Worm (Caenorhabditis elegans) whole organism, L3 larva: ENCODE results near the gene C01G10.9.
A peak's percentile ranks its signal among the peaks of the same experiment; 100 is the strongest.

ENCODE experiments used
- R02D3.7 ChIP-seq: fragments of 150-350 bp; optimal IDR thresholded peaks from 2 replicates; lab custom pipeline; 2014; ENCODE audit warnings: missing biosample characterization, missing genetic modification characterization
- ZK546.5 ChIP-seq: sonication (generic microtip); optimal IDR thresholded peaks from 2 replicates; lab custom pipeline; 2017; ENCODE audit warnings: missing biosample characterization, missing genetic modification characterization
- aly-2 ChIP-seq: fragments of 150-350 bp; optimal IDR thresholded peaks from 2 replicates; lab custom pipeline; 2014; ENCODE audit warnings: missing biosample characterization, missing genetic modification characterization
- ama-1 ChIP-seq: fragments of 150-350 bp; optimal IDR thresholded peaks from 2 replicates; lab custom pipeline; 2018
- ceh-16 ChIP-seq: sonication (generic microtip); optimal IDR thresholded peaks from 2 replicates; lab custom pipeline; 2017; ENCODE audit warnings: missing biosample characterization, missing genetic modification characterization
- ceh-82 ChIP-seq: fragments of 150-350 bp; optimal IDR thresholded peaks from 2 replicates; lab custom pipeline; 2014; ENCODE audit warnings: missing biosample characterization, missing genetic modification characterization
- ceh-9 ChIP-seq: sonication (generic microtip); optimal IDR thresholded peaks from 2 replicates; lab custom pipeline; 2018; ENCODE audit warnings: missing biosample characterization, missing genetic modification characterization
- daf-12 ChIP-seq: fragments of 150-350 bp; optimal IDR thresholded peaks from 2 replicates; lab custom pipeline; 2014; ENCODE audit warnings: missing biosample characterization, missing genetic modification reagents, missing genetic modification characterization
- egl-27 ChIP-seq: sonication (generic microtip); optimal IDR thresholded peaks from 4 replicates; lab custom pipeline; 2017; ENCODE audit warnings: missing biosample characterization, missing genetic modification reagents, missing genetic modification characterization
- elt-1 ChIP-seq: fragments of 150-350 bp; optimal IDR thresholded peaks from 2 replicates; lab custom pipeline; 2014; ENCODE audit warnings: missing biosample characterization, missing genetic modification characterization
- elt-2 ChIP-seq: sonication (generic microtip); optimal IDR thresholded peaks from 2 replicates; lab custom pipeline; 2016; ENCODE audit warnings: missing genetic modification reagents, mild to moderate bottlenecking, missing genetic modification characterization, missing compliant biosample characterization
- elt-3 ChIP-seq, 3 experiments: fragments of 150-350 bp in 1 of 3; sonication (generic microtip) in 2 of 3; optimal IDR thresholded peaks; 2 replicates in 2 of 3; 4 replicates in 1 of 3; lab custom pipeline; 2014 to 2017; ENCODE audit warnings: missing biosample characterization in 3 of 3, missing genetic modification characterization in 3 of 3
- eor-1 ChIP-seq, 2 experiments: fragments of 150-350 bp; optimal IDR thresholded peaks; 2 replicates each; lab custom pipeline; 2014 to 2018; ENCODE audit warnings: missing biosample characterization in 2 of 2, missing genetic modification characterization in 2 of 2
- fkh-10 ChIP-seq: sonication (generic microtip); optimal IDR thresholded peaks from 2 replicates; lab custom pipeline; 2017; ENCODE audit warnings: missing biosample characterization, missing genetic modification reagents, missing genetic modification characterization
- fkh-2 ChIP-seq: fragments of 150-350 bp; optimal IDR thresholded peaks from 2 replicates; lab custom pipeline; 2014; ENCODE audit warnings: missing biosample characterization, missing genetic modification reagents, missing genetic modification characterization
- hmg-11 ChIP-seq: sonication (generic microtip); optimal IDR thresholded peaks from 2 replicates; lab custom pipeline; 2016; ENCODE audit warnings: missing genetic modification characterization, missing compliant biosample characterization
- lin-15B ChIP-seq: fragments of 150-350 bp; optimal IDR thresholded peaks from 2 replicates; lab custom pipeline; 2014; ENCODE audit warnings: missing biosample characterization, missing genetic modification characterization
- lin-39 ChIP-seq: fragments of 150-350 bp; optimal IDR thresholded peaks from 2 replicates; lab custom pipeline; 2018; ENCODE audit warnings: missing biosample characterization, missing genetic modification reagents, missing genetic modification characterization
- lsy-12 ChIP-seq: sonication (generic microtip); optimal IDR thresholded peaks from 2 replicates; lab custom pipeline; 2016; ENCODE audit warnings: mild to moderate bottlenecking, missing genetic modification characterization, missing compliant biosample characterization
- mdl-1 ChIP-seq: fragments of 150-350 bp; optimal IDR thresholded peaks from 2 replicates; lab custom pipeline; 2014; ENCODE audit warnings: missing biosample characterization, missing genetic modification characterization
- mml-1 ChIP-seq: fragments of 150-350 bp; sonication (generic microtip); optimal IDR thresholded peaks from 3 replicates; lab custom pipeline; 2014; ENCODE audit warnings: missing biosample characterization, missing genetic modification characterization
- nfya-1 ChIP-seq: sonication (generic microtip); optimal IDR thresholded peaks from 2 replicates; lab custom pipeline; 2017; ENCODE audit warnings: missing genetic modification characterization, mild to moderate bottlenecking, missing compliant biosample characterization, antibody characterized with exemption, moderate library complexity; ENCODE audit not compliant: insufficient read depth
- nhr-12 ChIP-seq: fragments of 150-350 bp; optimal IDR thresholded peaks from 2 replicates; lab custom pipeline; 2014; ENCODE audit warnings: missing biosample characterization, missing genetic modification characterization
- nhr-23 ChIP-seq: fragments of 150-350 bp; optimal IDR thresholded peaks from 2 replicates; lab custom pipeline; 2014; ENCODE audit warnings: missing biosample characterization, missing genetic modification reagents, missing genetic modification characterization
- nhr-237 ChIP-seq: fragments of 150-350 bp; optimal IDR thresholded peaks from 2 replicates; lab custom pipeline; 2014; ENCODE audit warnings: missing biosample characterization, missing genetic modification characterization
- nhr-25 ChIP-seq: sonication (generic microtip); optimal IDR thresholded peaks from 2 replicates; lab custom pipeline; 2017; ENCODE audit warnings: missing biosample characterization, missing genetic modification characterization
- nhr-28 ChIP-seq: fragments of 150-350 bp; optimal IDR thresholded peaks from 2 replicates; lab custom pipeline; 2014; ENCODE audit warnings: missing biosample characterization, missing genetic modification characterization
- nhr-43 ChIP-seq: sonication (generic microtip); optimal IDR thresholded peaks from 2 replicates; lab custom pipeline; 2016; ENCODE audit warnings: mild to moderate bottlenecking, missing genetic modification characterization, missing compliant biosample characterization; ENCODE audit not compliant: poor library complexity, severe bottlenecking
- nhr-67 ChIP-seq: fragments of 150-350 bp; optimal IDR thresholded peaks from 2 replicates; lab custom pipeline; 2014; ENCODE audit warnings: missing biosample characterization, missing genetic modification characterization
- nhr-77 ChIP-seq: fragments of 150-350 bp; optimal IDR thresholded peaks from 2 replicates; lab custom pipeline; 2014; ENCODE audit warnings: missing biosample characterization, missing genetic modification characterization
- pha-4 ChIP-seq: fragments of 150-350 bp; optimal IDR thresholded peaks from 2 replicates; lab custom pipeline; 2014; ENCODE audit warnings: missing biosample characterization, missing genetic modification reagents, missing genetic modification characterization
- pqm-1 ChIP-seq: fragments of 150-350 bp; optimal IDR thresholded peaks from 2 replicates; lab custom pipeline; 2017; ENCODE audit warnings: missing biosample characterization, missing genetic modification characterization, inconsistent platforms
- sea-2 ChIP-seq: fragments of 150-350 bp; sonication (generic microtip); optimal IDR thresholded peaks from 4 replicates; lab custom pipeline; 2014; ENCODE audit warnings: missing biosample characterization, missing genetic modification reagents, missing genetic modification characterization
- skn-1 ChIP-seq: fragments of 150-350 bp; optimal IDR thresholded peaks from 2 replicates; lab custom pipeline; 2014; ENCODE audit warnings: missing biosample characterization, missing genetic modification characterization
- snpc-4 ChIP-seq: fragments of 150-350 bp; optimal IDR thresholded peaks from 2 replicates; lab custom pipeline; 2014; ENCODE audit warnings: missing biosample characterization, missing genetic modification characterization
- tbx-2 ChIP-seq: sonication (generic microtip); optimal IDR thresholded peaks from 2 replicates; lab custom pipeline; 2016; ENCODE audit warnings: mild to moderate bottlenecking, missing genetic modification characterization, missing compliant biosample characterization
- unc-39 ChIP-seq: sonication (generic microtip); optimal IDR thresholded peaks from 4 replicates; lab custom pipeline; 2017; ENCODE audit warnings: missing biosample characterization, missing genetic modification characterization
- unc-62 ChIP-seq: fragments of 150-350 bp; sonication (generic microtip); optimal IDR thresholded peaks from 4 replicates; lab custom pipeline; 2014; ENCODE audit warnings: missing biosample characterization, missing genetic modification reagents, missing genetic modification characterization
- zag-1 ChIP-seq: fragments of 150-350 bp; optimal IDR thresholded peaks from 2 replicates; lab custom pipeline; 2014; ENCODE audit warnings: missing biosample characterization, missing genetic modification characterization
- ztf-11 ChIP-seq: fragments of 150-350 bp; optimal IDR thresholded peaks from 2 replicates; lab custom pipeline; 2014; ENCODE audit warnings: missing biosample characterization, missing genetic modification characterization
- ztf-4 ChIP-seq: fragments of 150-350 bp; optimal IDR thresholded peaks from 2 replicates; lab custom pipeline; 2014; ENCODE audit warnings: missing biosample characterization, missing genetic modification characterization

C01G10.9 gene

DNA sequence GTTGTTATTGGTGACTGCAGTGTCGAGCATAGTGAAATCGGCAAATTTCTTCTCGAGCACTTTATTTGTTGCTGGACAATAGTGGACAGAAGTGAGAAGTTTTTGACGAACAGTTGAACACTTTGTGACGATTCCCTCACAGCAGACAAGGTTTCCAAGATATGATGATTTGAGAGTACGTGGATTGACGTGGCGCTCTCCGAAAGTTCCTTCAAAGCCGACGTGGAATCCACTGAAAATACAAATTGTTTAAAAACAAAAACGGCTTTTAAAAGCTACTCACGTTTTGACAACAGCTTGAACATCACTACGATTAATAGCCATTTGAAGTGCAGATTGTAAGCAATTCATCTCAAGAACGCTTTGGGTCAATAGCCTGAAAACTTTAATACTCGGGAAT is 23.4 kb upstream of the C01G10.9 start:
- no peak for TF ChIP-seq ZK546.5
- TF ChIP-seq, all 47 proteins: peak for 0

DNA sequence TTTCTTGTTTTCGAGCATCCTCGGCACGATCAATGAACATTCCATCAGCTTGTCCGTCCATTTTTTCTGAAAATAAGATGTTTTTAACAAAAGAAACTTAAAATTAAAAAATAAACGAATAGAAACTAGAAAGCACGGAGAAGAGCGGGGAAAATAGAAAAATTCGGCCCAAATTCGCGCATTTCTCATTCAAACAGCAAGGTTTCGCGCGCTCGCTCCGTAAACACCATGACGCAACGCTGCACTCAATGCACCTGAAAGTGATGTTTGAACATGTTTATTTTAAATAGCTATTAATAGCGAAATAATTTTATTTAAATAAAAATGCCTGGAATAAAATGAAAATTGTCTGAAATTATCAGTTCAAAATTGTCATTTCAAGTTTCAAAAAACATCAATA is 22.8 kb upstream of the C01G10.9 start, which contains the start of the genes mcm-3 and C25D7.15:
Gene mcm-3 (minus strand): TSS at position 66 of the 400 bp plus-strand sequence.
Gene C25D7.15 (plus strand): TSS at position 275 of the 400 bp plus-strand sequence.
- TF ChIP-seq egl-27 (tag; lab: Kevin White, UChicago): no peak
- peak; percentile 28 for TF ChIP-seq nhr-25
- peak; percentile 41 for TF ChIP-seq nhr-23 (tag; lab: Kevin White, UChicago)
- peak; percentile 66 for TF ChIP-seq pha-4 (tag; lab: Kevin White, UChicago)
- TF ChIP-seq nhr-12 (tag; lab: Kevin White, UChicago): no peak
- no peak for TF ChIP-seq daf-12 (tag; lab: Kevin White, UChicago)
- TF ChIP-seq ama-1 (lab: Kevin White, UChicago): no peak
- no peak for TF ChIP-seq fkh-10 (GFP tag; lab: Kevin White, UChicago)
- peak; percentile 28 for TF ChIP-seq lin-15B (tag; lab: Kevin White, UChicago)
- no peak for TF ChIP-seq eor-1 (tag; optimal IDR thresholded peaks at IDR 0.05; lab: Kevin White, UChicago)
- no peak for TF ChIP-seq ceh-9
- no peak for TF ChIP-seq snpc-4 (tag; lab: Kevin White, UChicago)
- no peak for TF ChIP-seq ztf-11
- TF ChIP-seq zag-1 (tag; lab: Kevin White, UChicago): no peak
- TF ChIP-seq elt-2: peak; percentile 3
- no peak for TF ChIP-seq nhr-237 (tag; lab: Kevin White, UChicago)
- no peak for TF ChIP-seq mdl-1
- no peak for TF ChIP-seq pqm-1 (tag; lab: Kevin White, UChicago)
- TF ChIP-seq skn-1: no peak

DNA sequence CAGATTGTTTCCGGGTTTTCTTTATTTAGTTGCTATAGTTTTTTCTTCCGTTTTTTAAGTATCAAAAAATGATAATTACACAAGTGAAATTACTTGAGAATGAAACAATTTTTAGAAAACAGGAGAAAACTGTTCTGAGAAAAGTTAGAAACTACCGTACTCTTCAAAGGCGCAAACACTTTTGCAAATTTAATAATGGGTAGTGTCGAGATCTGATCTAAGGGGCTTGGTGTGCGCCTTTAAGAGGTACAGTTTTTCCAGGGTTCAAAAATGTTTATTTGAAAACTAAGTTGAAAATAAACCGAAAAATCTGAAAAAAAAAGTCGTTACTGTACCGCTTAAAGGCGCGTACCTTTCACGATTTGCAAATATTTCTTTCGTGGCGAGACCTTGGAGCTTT is 21.7 kb upstream of the C01G10.9 start:
- no peak for TF ChIP-seq ceh-82
- no peak for TF ChIP-seq eor-1 (tag; optimal IDR thresholded peaks at IDR 0.05; lab: Kevin White, UChicago)
- TF ChIP-seq unc-39 (tag; lab: Kevin White, UChicago): no peak
- no peak for TF ChIP-seq lin-15B (tag; lab: Kevin White, UChicago)
- TF ChIP-seq daf-12 (tag; lab: Kevin White, UChicago): no peak
- no peak for TF ChIP-seq unc-62 (GFP tag; lab: Kevin White, UChicago)
- TF ChIP-seq sea-2 (GFP tag; lab: Kevin White, UChicago): no peak
- TF ChIP-seq pha-4 (tag; lab: Kevin White, UChicago): no peak
- no peak for TF ChIP-seq pqm-1 (tag; lab: Kevin White, UChicago)
- TF ChIP-seq fkh-2 (tag; lab: Kevin White, UChicago): no peak
- no peak for TF ChIP-seq ama-1 (lab: Kevin White, UChicago)
- TF ChIP-seq aly-2 (tag; lab: Kevin White, UChicago): no peak
- TF ChIP-seq nhr-77 (tag; lab: Kevin White, UChicago): no peak

DNA sequence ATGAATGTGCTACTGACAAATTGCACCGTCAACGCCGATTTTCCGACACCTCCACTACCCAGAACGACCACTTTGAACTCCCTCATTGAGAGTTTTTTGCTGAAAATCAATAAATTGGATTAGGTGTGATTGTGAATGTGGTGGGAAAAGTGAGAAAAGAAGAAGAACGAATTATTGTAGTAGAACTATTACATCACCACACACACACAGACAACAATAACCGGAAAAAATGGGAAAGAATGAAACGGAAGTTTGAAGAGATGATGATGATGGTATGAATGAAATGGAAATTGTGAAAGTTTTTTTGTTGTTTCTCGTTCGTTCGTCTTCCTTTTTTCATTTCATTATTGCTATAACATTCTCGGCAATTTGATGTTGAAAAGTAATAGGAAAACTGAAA is 18.3 kb upstream of the C01G10.9 start, which contains the start of gene rap-2:
Gene rap-2 (minus strand): TSS at position 101 of the 400 bp plus-strand sequence.
- no peak for TF ChIP-seq ceh-82
- no peak for TF ChIP-seq nhr-12 (tag; lab: Kevin White, UChicago)
- TF ChIP-seq elt-1 (tag; lab: Kevin White, UChicago): no peak
- TF ChIP-seq mdl-1: no peak
- no peak for TF ChIP-seq tbx-2
- no peak for TF ChIP-seq R02D3.7 (tag; lab: Kevin White, UChicago)
- TF ChIP-seq nhr-67 (tag; lab: Kevin White, UChicago): no peak
- TF ChIP-seq hmg-11 (tag; lab: Kevin White, UChicago): no peak
- no peak for TF ChIP-seq ceh-16 (tag; lab: Kevin White, UChicago)
- no peak for TF ChIP-seq fkh-2 (tag; lab: Kevin White, UChicago)
- no peak for TF ChIP-seq skn-1
- TF ChIP-seq ztf-4 (tag; lab: Kevin White, UChicago): no peak

DNA sequence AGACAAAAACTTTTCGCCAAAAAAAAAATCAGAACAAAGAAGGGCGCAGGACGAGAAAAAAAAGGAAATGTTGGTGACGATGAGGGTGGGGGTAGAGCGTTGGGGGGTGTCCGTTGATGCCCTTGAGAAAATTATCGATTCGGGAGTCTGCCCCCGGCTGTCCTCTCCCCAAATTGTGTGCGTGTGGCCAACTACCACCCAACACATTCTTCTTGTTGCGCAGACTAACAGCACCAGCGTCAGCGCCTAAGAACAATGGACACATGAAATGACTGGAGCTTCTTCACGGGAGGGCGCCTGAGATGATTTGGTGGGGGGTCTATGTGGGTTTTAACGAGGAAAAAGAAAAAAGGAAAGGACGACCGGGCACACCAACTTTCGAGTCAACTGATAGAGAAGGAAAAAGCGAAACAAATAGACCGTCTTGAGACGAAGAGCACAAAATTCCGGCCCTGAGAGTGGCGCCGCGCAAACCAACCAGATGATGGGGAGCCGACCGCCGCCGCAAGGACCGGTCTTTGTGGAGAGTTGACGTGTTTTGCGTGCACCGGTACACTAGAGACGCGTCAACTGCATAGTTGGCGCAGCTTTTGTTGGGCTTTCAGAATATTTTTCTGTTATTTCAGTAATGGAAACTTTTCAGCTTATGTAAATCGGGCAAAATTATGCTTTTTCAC is 17.1 kb upstream of the C01G10.9 start, which contains the start of gene C25D7.9:
Gene C25D7.9 (plus strand): TSS at position 68 of the 677 bp plus-strand sequence.
- no peak for TF ChIP-seq mdl-1
- peak; percentile 28 for TF ChIP-seq pha-4 (tag; lab: Kevin White, UChicago)
- TF ChIP-seq nfya-1 (tag; lab: Kevin White, UChicago): peak; percentile 33
- peak; percentile 6 for TF ChIP-seq nhr-25
- TF ChIP-seq lsy-12 (tag; lab: Kevin White, UChicago): no peak
- no peak for TF ChIP-seq mml-1 (tag; lab: Kevin White, UChicago)
- TF ChIP-seq zag-1 (tag; lab: Kevin White, UChicago): no peak
- no peak for TF ChIP-seq ZK546.5
- TF ChIP-seq elt-3 (tag; optimal IDR thresholded peaks at IDR 0.05; lab: Kevin White, UChicago): no peak
- no peak for TF ChIP-seq eor-1 (tag; optimal IDR thresholded peaks at IDR 0.05; lab: Kevin White, UChicago)
- no peak for TF ChIP-seq snpc-4 (tag; lab: Kevin White, UChicago)
- TF ChIP-seq nhr-28 (tag; lab: Kevin White, UChicago): no peak
- no peak for TF ChIP-seq tbx-2
- no peak for TF ChIP-seq elt-2
- no peak for TF ChIP-seq nhr-43
- no peak for TF ChIP-seq ztf-11
- TF ChIP-seq ceh-16 (tag; lab: Kevin White, UChicago): no peak
- TF ChIP-seq nhr-23 (tag; lab: Kevin White, UChicago): no peak
- TF ChIP-seq hmg-11 (tag; lab: Kevin White, UChicago): peak; percentile 39
- no peak for TF ChIP-seq fkh-2 (tag; lab: Kevin White, UChicago)
- TF ChIP-seq lin-39: peak; percentile 20
- TF ChIP-seq pqm-1 (tag; lab: Kevin White, UChicago): no peak
- TF ChIP-seq daf-12 (tag; lab: Kevin White, UChicago): no peak
- TF ChIP-seq elt-1 (tag; lab: Kevin White, UChicago): no peak
- no peak for TF ChIP-seq ceh-9
- TF ChIP-seq lin-15B (tag; lab: Kevin White, UChicago): peak; percentile 45
